Worm (Caenorhabditis elegans) whole organism, young adult: ENCODE data around the gene metl-1.
"Not testable (repeated sequence)": the region's sequence is repeated elsewhere in the genome, so short reads cannot be mapped to it uniquely, and the experiment has no call there.

Experiments used
- B0035.1 ChIP-seq: sonication (generic microtip); optimal IDR thresholded peaks from 2 replicates; lab custom pipeline; 2016; ENCODE audit warnings: missing genetic modification characterization, mild to moderate bottlenecking, missing compliant biosample characterization, missing genotype, missing genetic modification reagents
- B0261.1 ChIP-seq: sonication (generic microtip); optimal IDR thresholded peaks from 2 replicates; lab custom pipeline; 2016; ENCODE audit warnings: mild to moderate bottlenecking, missing genetic modification characterization, moderate library complexity, missing compliant biosample characterization
- C06A6.2 ChIP-seq: fragments of 200-800 bp; sonication (Bioruptor generic); conservative IDR thresholded peaks from 2 replicates; pipeline ENCODE4 v1.3.6; 2022; ENCODE audit warnings: missing genetic modification characterization, missing compliant biosample characterization
- D2030.7 ChIP-seq: fragments of 200-800 bp; sonication (Bioruptor generic); IDR thresholded peaks from 2 replicates; pipeline ENCODE4 v1.3.6; 2022; ENCODE audit warnings: missing genetic modification reagents, missing genetic modification characterization, missing compliant biosample characterization
- F22D6.2 ChIP-seq: sonication (generic microtip); optimal IDR thresholded peaks from 2 replicates; lab custom pipeline; 2016; ENCODE audit warnings: mild to moderate bottlenecking, missing genetic modification characterization, missing compliant biosample characterization
- F33H1.4 ChIP-seq: fragments of 200-800 bp; sonication (Bioruptor generic); IDR thresholded peaks from 2 replicates; pipeline ENCODE4 v1.3.6; 2022; ENCODE audit warnings: missing genetic modification reagents, missing genetic modification characterization, missing compliant biosample characterization
- F37B4.10 ChIP-seq: fragments of 200-800 bp; sonication (Bioruptor generic); IDR thresholded peaks from 2 replicates; pipeline ENCODE4 v1.3.6; 2022; ENCODE audit warnings: missing genetic modification characterization, missing compliant biosample characterization
- F57C9.4 ChIP-seq: sonication (generic microtip); optimal IDR thresholded peaks from 2 replicates; lab custom pipeline; 2017; ENCODE audit warnings: mild to moderate bottlenecking, missing genetic modification characterization, missing compliant biosample characterization
- T26A5.8 ChIP-seq: sonication (generic microtip); optimal IDR thresholded peaks from 2 replicates; lab custom pipeline; 2016; ENCODE audit warnings: missing genetic modification characterization, missing compliant biosample characterization
- Y53G8AR.9 ChIP-seq: fragments of 200-800 bp; sonication (Bioruptor generic); conservative IDR thresholded peaks from 2 replicates; pipeline ENCODE4 v1.3.6; 2022; ENCODE audit warnings: missing genetic modification reagents, missing genetic modification characterization, missing compliant biosample characterization
- aptf-2 ChIP-seq: fragments of 200-800 bp; sonication (Bioruptor generic); conservative IDR thresholded peaks from 2 replicates; pipeline ENCODE4 v1.3.6; 2022; ENCODE audit warnings: missing genetic modification reagents, missing genetic modification characterization, missing compliant biosample characterization
- aptf-3 ChIP-seq: fragments of 200-800 bp; sonication (Bioruptor generic); IDR thresholded peaks from 2 replicates; pipeline ENCODE4 v1.3.6; 2022; ENCODE audit warnings: missing genetic modification characterization, missing compliant biosample characterization
- atf-7 ChIP-seq: sonication (generic microtip); optimal IDR thresholded peaks from 2 replicates; lab custom pipeline; 2017; ENCODE audit warnings: mild to moderate bottlenecking, missing genetic modification characterization, missing compliant biosample characterization
- attf-3 ChIP-seq: fragments of 200-800 bp; sonication (Bioruptor generic); conservative IDR thresholded peaks from 2 replicates; pipeline ENCODE4 v1.3.6; 2022; ENCODE audit warnings: missing genetic modification reagents, missing genetic modification characterization, missing compliant biosample characterization
- bed-2 ChIP-seq: fragments of 200-800 bp; sonication (Bioruptor generic); IDR thresholded peaks from 2 replicates; pipeline ENCODE4 v1.3.6; 2022; ENCODE audit warnings: missing genetic modification reagents, missing genetic modification characterization, missing compliant biosample characterization
- ceh-100 ChIP-seq: fragments of 200-800 bp; sonication (Bioruptor generic); IDR thresholded peaks from 2 replicates; pipeline ENCODE4 v1.3.6; 2022; ENCODE audit warnings: missing genetic modification reagents, missing genetic modification characterization, missing compliant biosample characterization
- ceh-27 ChIP-seq: fragments of 200-800 bp; sonication (Bioruptor generic); optimal IDR thresholded peaks from 2 replicates; lab custom pipeline; 2018; ENCODE audit warnings: mild to moderate bottlenecking, missing genetic modification characterization, moderate library complexity, missing compliant biosample characterization
- ceh-58 ChIP-seq: fragments of 200-800 bp; sonication (Bioruptor generic); IDR thresholded peaks from 2 replicates; pipeline ENCODE4 v1.3.6; 2022; ENCODE audit warnings: missing genetic modification characterization, missing compliant biosample characterization
- ceh-79 ChIP-seq: sonication (generic microtip); optimal IDR thresholded peaks from 2 replicates; lab custom pipeline; 2017; ENCODE audit warnings: mild to moderate bottlenecking, missing genetic modification characterization, missing compliant biosample characterization
- ceh-91 ChIP-seq: fragments of 200-800 bp; sonication (Bioruptor generic); IDR thresholded peaks from 2 replicates; pipeline ENCODE4 v1.3.6; 2022; ENCODE audit warnings: missing genetic modification reagents, missing genetic modification characterization, missing compliant biosample characterization
- dpff-1 ChIP-seq: sonication (generic microtip); optimal IDR thresholded peaks from 2 replicates; lab custom pipeline; 2017; ENCODE audit warnings: mild to moderate bottlenecking, missing genetic modification characterization, missing compliant biosample characterization
- dpl-1 ChIP-seq: fragments of 150-350 bp; optimal IDR thresholded peaks from 2 replicates; lab custom pipeline; 2014; ENCODE audit warnings: missing biosample characterization, missing genetic modification reagents, missing genetic modification characterization
- efl-1 ChIP-seq: fragments of 150-350 bp; optimal IDR thresholded peaks from 2 replicates; lab custom pipeline; 2014; ENCODE audit warnings: missing biosample characterization, missing genetic modification reagents, missing genetic modification characterization
- egrh-3 ChIP-seq: fragments of 200-800 bp; sonication (Bioruptor generic); IDR thresholded peaks from 2 replicates; pipeline ENCODE4 v1.3.6; 2022; ENCODE audit warnings: missing genetic modification reagents, missing genetic modification characterization, missing compliant biosample characterization
- fkh-3 ChIP-seq: sonication (generic microtip); optimal IDR thresholded peaks from 2 replicates; lab custom pipeline; 2016; ENCODE audit warnings: mild to moderate bottlenecking, missing genetic modification characterization, missing compliant biosample characterization
- gei-17 ChIP-seq: fragments of 200-800 bp; sonication (Bioruptor generic); optimal IDR thresholded peaks from 2 replicates; lab custom pipeline; 2018; ENCODE audit warnings: mild to moderate bottlenecking, missing genetic modification characterization, missing compliant biosample characterization
- hlh-26 ChIP-seq: fragments of 200-800 bp; sonication (Bioruptor generic); conservative IDR thresholded peaks from 2 replicates; pipeline ENCODE4 v1.3.6; 2022; ENCODE audit warnings: missing genetic modification reagents, missing genetic modification characterization, missing compliant biosample characterization
- hmg-1.2 ChIP-seq: fragments of 200-800 bp; sonication (Bioruptor generic); IDR thresholded peaks from 2 replicates; pipeline ENCODE4 v1.3.6; 2022; ENCODE audit warnings: missing genetic modification reagents, missing genetic modification characterization, missing compliant biosample characterization
- hmg-20 ChIP-seq: fragments of 200-800 bp; sonication (Bioruptor generic); IDR thresholded peaks from 2 replicates; pipeline ENCODE4 v1.3.6; 2022; ENCODE audit warnings: missing genetic modification reagents, missing genetic modification characterization, missing compliant biosample characterization
- lag-1 ChIP-seq: fragments of 200-800 bp; sonication (Bioruptor generic); IDR thresholded peaks from 2 replicates; pipeline ENCODE4 v1.3.6; 2022; ENCODE audit warnings: missing genetic modification reagents, missing genetic modification characterization, missing compliant biosample characterization
- lin-54 ChIP-seq: fragments of 200-800 bp; sonication (Bioruptor generic); optimal IDR thresholded peaks from 2 replicates; lab custom pipeline; 2018; ENCODE audit warnings: mild to moderate bottlenecking, missing genetic modification characterization, missing compliant biosample characterization
- lir-1 ChIP-seq: fragments of 200-800 bp; sonication (Bioruptor generic); conservative IDR thresholded peaks from 2 replicates; pipeline ENCODE4 v1.3.6; 2022; ENCODE audit warnings: missing genetic modification reagents, missing genetic modification characterization, missing compliant biosample characterization
- lsl-1 ChIP-seq: fragments of 200-800 bp; sonication (Bioruptor generic); optimal IDR thresholded peaks from 2 replicates; lab custom pipeline; 2018; ENCODE audit warnings: mild to moderate bottlenecking, missing genetic modification characterization, moderate library complexity, missing compliant biosample characterization
- lsy-27 ChIP-seq: sonication (generic microtip); optimal IDR thresholded peaks from 2 replicates; lab custom pipeline; 2017; ENCODE audit warnings: missing genetic modification characterization, mild to moderate bottlenecking, missing compliant biosample characterization, antibody characterized with exemption, missing genotype, borderline replicate concordance; ENCODE audit not compliant: insufficient read depth
- madf-3 ChIP-seq: fragments of 200-800 bp; sonication (Bioruptor generic); IDR thresholded peaks from 2 replicates; pipeline ENCODE4 v1.3.6; 2022; ENCODE audit warnings: missing genetic modification reagents, missing genetic modification characterization, missing compliant biosample characterization
- mes-4 ChIP-seq: sonication (generic microtip); optimal IDR thresholded peaks from 2 replicates; lab custom pipeline; 2016; ENCODE audit warnings: missing genotype, missing genetic modification characterization, missing compliant biosample characterization
- nfya-1 ChIP-seq: sonication (generic microtip); optimal IDR thresholded peaks from 2 replicates; lab custom pipeline; 2017; ENCODE audit warnings: antibody characterized with exemption, missing compliant biosample characterization, missing genetic modification characterization, borderline replicate concordance; ENCODE audit not compliant: insufficient read depth
- nhr-120 ChIP-seq: fragments of 200-800 bp; sonication (Bioruptor generic); IDR thresholded peaks from 2 replicates; pipeline ENCODE4 v1.3.6; 2022; ENCODE audit warnings: missing genetic modification characterization, missing compliant biosample characterization
- nhr-90 ChIP-seq: sonication (generic microtip); optimal IDR thresholded peaks from 2 replicates; lab custom pipeline; 2016; ENCODE audit warnings: missing genotype, mild to moderate bottlenecking, missing genetic modification characterization, missing compliant biosample characterization
- rcor-1 ChIP-seq: fragments of 200-800 bp; sonication (Bioruptor generic); IDR thresholded peaks from 2 replicates; pipeline ENCODE4 v1.3.6; 2022; ENCODE audit warnings: missing genetic modification reagents, missing genetic modification characterization, missing compliant biosample characterization
- rpc-1 ChIP-seq, 2 experiments: fragments of 150-350 bp in 1 of 2; sonication (generic microtip) in 1 of 2; optimal IDR thresholded peaks; 2 replicates each; lab custom pipeline; 2014 to 2018; ENCODE audit warnings: missing biosample characterization in 1 of 2, missing genetic modification characterization in 1 of 2, missing genetic modification reagents in 1 of 2, missing genotype in 1 of 2
- snpc-4 ChIP-seq, 5 experiments: fragments of 150-350 bp in 1 of 5; sonication (generic microtip) in 4 of 5; optimal IDR thresholded peaks; 2 replicates each; lab custom pipeline; 2014 to 2018; ENCODE audit warnings: missing genetic modification characterization in 5 of 5, missing biosample characterization in 3 of 5, antibody characterized with exemption in 2 of 5, mild to moderate bottlenecking in 2 of 5, missing compliant biosample characterization in 2 of 5, missing genotype in 2 of 5, moderate library complexity in 2 of 5, missing genetic modification reagents in 1 of 5
- sptf-2 ChIP-seq: fragments of 200-800 bp; sonication (Bioruptor generic); optimal IDR thresholded peaks from 2 replicates; lab custom pipeline; 2018; ENCODE audit warnings: mild to moderate bottlenecking, missing genetic modification characterization, missing compliant biosample characterization
- tbx-9 ChIP-seq: sonication (generic microtip); optimal IDR thresholded peaks from 2 replicates; lab custom pipeline; 2016; ENCODE audit warnings: borderline replicate concordance, missing genetic modification characterization, inconsistent platforms, missing compliant biosample characterization
- tlf-1 ChIP-seq: fragments of 200-800 bp; sonication (Bioruptor generic); optimal IDR thresholded peaks from 2 replicates; lab custom pipeline; 2018; ENCODE audit warnings: mild to moderate bottlenecking, missing genetic modification characterization, missing compliant biosample characterization
- ztf-18 ChIP-seq: sonication (generic microtip); optimal IDR thresholded peaks from 2 replicates; lab custom pipeline; 2016; ENCODE audit warnings: missing genotype, mild to moderate bottlenecking, missing genetic modification characterization, missing compliant biosample characterization

The metl-1 gene

ce11 chrII:11442425-11442824 lies 30.9 kb downstream of the metl-1 start, which contains the start of gene ebp-2:
Gene ebp-2 (plus strand): TSS chrII:11442725.
- not testable (repeated sequence) for TF ChIP-seq bed-2 (GFP tag; lab: Robert Waterston, UW); nfya-1; ceh-27
- TF ChIP-seq, all 124 proteins: peak for 0; not testable (repeated sequence) for 124

- no peak for TF ChIP-seq nhr-90 (tag; lab: Kevin White, UChicago)
- no peak for TF ChIP-seq C06A6.2 (GFP tag; lab: Robert Waterston, UW)
- no peak for TF ChIP-seq lsy-27 (tag; lab: Kevin White, UChicago)
- TF ChIP-seq hmg-20 (GFP tag; lab: Robert Waterston, UW) = no peak
- TF ChIP-seq fkh-3 = no peak
- no peak for TF ChIP-seq tlf-1 (GFP tag; lab: Kevin White, UChicago)
- TF ChIP-seq ceh-100 (GFP tag; lab: Robert Waterston, UW) = no peak
- no peak for TF ChIP-seq sptf-2
- TF ChIP-seq rcor-1 (GFP tag; lab: Robert Waterston, UW) = no peak
- 0 out of 2 replicates have a peak, but pooled peaks have one; percentile 4 for TF ChIP-seq hmg-1.2
- TF ChIP-seq lag-1 (GFP tag; lab: Robert Waterston, UW) = no peak
- no peak for TF ChIP-seq F22D6.2 (tag; lab: Kevin White, UChicago)
- no peak for TF ChIP-seq D2030.7 (GFP tag; lab: Robert Waterston, UW)
- TF ChIP-seq egrh-3 (GFP tag; lab: Robert Waterston, UW) = no peak
- TF ChIP-seq Y53G8AR.9 (GFP tag; lab: Robert Waterston, UW) = no peak
- no peak for TF ChIP-seq nhr-120 (GFP tag; lab: Robert Waterston, UW)
- peak; percentile 89 for TF ChIP-seq attf-3 (GFP tag; lab: Robert Waterston, UW)
- no peak for TF ChIP-seq ceh-27
- no peak for TF ChIP-seq B0261.1 (tag; lab: Kevin White, UChicago)
- no peak for TF ChIP-seq aptf-3
- TF ChIP-seq snpc-4 (GFP tag; optimal IDR thresholded peaks at IDR 0.05; lab: Kevin White, UChicago) = no peak
- no peak for TF ChIP-seq snpc-4 (tag; optimal IDR thresholded peaks at IDR 0.05; lab: Kevin White, UChicago)
- TF ChIP-seq ceh-58 (GFP tag; lab: Robert Waterston, UW) = no peak
- no peak for TF ChIP-seq F57C9.4
- peak; percentile 26 for TF ChIP-seq F33H1.4 (GFP tag; lab: Robert Waterston, UW)
- 0 out of 2 replicates have a peak, but pooled peaks have one; percentile 40 for TF ChIP-seq madf-3 (GFP tag; lab: Robert Waterston, UW)
- TF ChIP-seq rpc-1 (optimal IDR thresholded peaks at IDR 0.05; lab: Kevin White, UChicago) = no peak
- no peak for TF ChIP-seq rpc-1 (tag; optimal IDR thresholded peaks at IDR 0.05; lab: Kevin White, UChicago)
- no peak for TF ChIP-seq bed-2 (GFP tag; lab: Robert Waterston, UW)
- TF ChIP-seq tbx-9 (tag; lab: Kevin White, UChicago) = no peak
- TF ChIP-seq dpff-1 (tag; lab: Kevin White, UChicago) = no peak
- no peak for TF ChIP-seq ztf-18 (tag; lab: Kevin White, UChicago)
- no peak for TF ChIP-seq ceh-79
- no peak for TF ChIP-seq mes-4
- no peak for TF ChIP-seq gei-17 (GFP tag; lab: Kevin White, UChicago)
- TF ChIP-seq ceh-91 (GFP tag; lab: Robert Waterston, UW) = peak; percentile 16; the same call in 1 of the 2 replicates
- peak; percentile 16 for TF ChIP-seq lsl-1 (GFP tag; lab: Kevin White, UChicago)
- TF ChIP-seq atf-7 (tag; lab: Kevin White, UChicago) = no peak
- no peak for TF ChIP-seq lin-54 (GFP tag; lab: Kevin White, UChicago)
- no peak for TF ChIP-seq hlh-26 (GFP tag; lab: Robert Waterston, UW)
- TF ChIP-seq B0035.1 = no peak
- TF ChIP-seq efl-1 = peak; percentile 73
- TF ChIP-seq T26A5.8 (tag; lab: Kevin White, UChicago) = no peak
- TF ChIP-seq aptf-2 (GFP tag; lab: Robert Waterston, UW) = no peak
- TF ChIP-seq lir-1 = no peak
- no peak for TF ChIP-seq F37B4.10
- peak; percentile 38 for TF ChIP-seq dpl-1 (GFP tag; lab: Kevin White, UChicago)
Measured at ce11 chrII:11440265-11440664, 33.1 kb downstream of the metl-1 start, which contains the start of gene VW02B12L.2. Gene VW02B12L.2 (minus strand): TSS chrII:11440329.
